Worm (Caenorhabditis elegans) whole organism, L3 larva: ENCODE measurements around the gene C06A1.7.

Source experiments
- ama-1 ChIP-seq: fragments of 150-350 bp; optimal IDR thresholded peaks from 2 replicates; lab custom pipeline; 2018
- nhr-77 ChIP-seq: fragments of 150-350 bp; optimal IDR thresholded peaks from 2 replicates; lab custom pipeline; 2014; ENCODE audit warnings: missing biosample characterization, missing genetic modification characterization

ce11 chrII:10515422-10515821, 49.3 kb upstream of the C06A1.7 start:
- no peak for TF ChIP-seq nhr-77 (tag; lab: Kevin White, UChicago)
- no peak for TF ChIP-seq ama-1 (lab: Kevin White, UChicago)
